Worm (Caenorhabditis elegans) whole organism, late embryonic: ENCODE data around the gene F02E8.4.

Source experiments
- C08G9.2 ChIP-seq: sonication (generic microtip); optimal IDR thresholded peaks from 2 replicates; lab custom pipeline; 2016; ENCODE audit warnings: mild to moderate bottlenecking, missing genetic modification characterization, moderate library complexity, missing compliant biosample characterization
- C38D4.7 ChIP-seq: fragments of 200-800 bp; sonication (Bioruptor generic); optimal IDR thresholded peaks from 2 replicates; lab custom pipeline; 2018; ENCODE audit warnings: mild to moderate bottlenecking, missing genetic modification characterization, moderate library complexity, missing compliant biosample characterization
- F13H6.1 ChIP-seq: sonication (generic microtip); optimal IDR thresholded peaks from 2 replicates; lab custom pipeline; 2016; ENCODE audit warnings: missing genetic modification characterization, missing compliant biosample characterization
- K09A11.1 ChIP-seq: sonication (generic microtip); optimal IDR thresholded peaks from 2 replicates; lab custom pipeline; 2017; ENCODE audit warnings: antibody characterized with exemption, mild to moderate bottlenecking, missing genetic modification characterization, missing compliant biosample characterization; ENCODE audit not compliant: insufficient read depth
- T23F11.4 ChIP-seq: fragments of 200-800 bp; sonication (Bioruptor generic); optimal IDR thresholded peaks from 2 replicates; lab custom pipeline; 2018; ENCODE audit warnings: mild to moderate bottlenecking, missing genetic modification characterization, missing compliant biosample characterization
- ama-1 ChIP-seq: fragments of 150-350 bp; optimal IDR thresholded peaks from 2 replicates; lab custom pipeline; 2014
- ceh-18 ChIP-seq: sonication (generic microtip); optimal IDR thresholded peaks from 2 replicates; lab custom pipeline; 2016; ENCODE audit warnings: missing genetic modification characterization, missing compliant biosample characterization
- ceh-2 ChIP-seq: sonication (generic microtip); optimal IDR thresholded peaks from 2 replicates; lab custom pipeline; 2016; ENCODE audit warnings: missing genotype, missing genetic modification characterization, missing compliant biosample characterization
- ceh-22 ChIP-seq: sonication (generic microtip); optimal IDR thresholded peaks from 2 replicates; lab custom pipeline; 2017; ENCODE audit warnings: missing biosample characterization, missing genetic modification characterization
- ceh-24 ChIP-seq: sonication (generic microtip); optimal IDR thresholded peaks from 2 replicates; lab custom pipeline; 2016; ENCODE audit warnings: mild to moderate bottlenecking, missing genetic modification characterization, missing compliant biosample characterization
- ceh-30 ChIP-seq: fragments of 150-350 bp; optimal IDR thresholded peaks from 2 replicates; lab custom pipeline; 2014; ENCODE audit warnings: missing biosample characterization, missing genetic modification characterization
- ceh-31 ChIP-seq: sonication (generic microtip); optimal IDR thresholded peaks from 2 replicates; lab custom pipeline; 2016; ENCODE audit warnings: missing genetic modification characterization, missing compliant biosample characterization
- ceh-34 ChIP-seq: sonication (generic microtip); optimal IDR thresholded peaks from 2 replicates; lab custom pipeline; 2016; ENCODE audit warnings: mild to moderate bottlenecking, missing genetic modification characterization, missing compliant biosample characterization
- ceh-45 ChIP-seq: fragments of 200-800 bp; sonication (Bioruptor generic); IDR thresholded peaks from 2 replicates; pipeline ENCODE4 v1.3.6; 2022; ENCODE audit warnings: missing genetic modification reagents, missing genetic modification characterization, missing compliant biosample characterization
- ceh-48 ChIP-seq: sonication (generic microtip); optimal IDR thresholded peaks from 2 replicates; lab custom pipeline; 2016; ENCODE audit warnings: missing genetic modification characterization, inconsistent platforms, missing compliant biosample characterization
- ceh-6 ChIP-seq: fragments of 200-800 bp; sonication (Bioruptor generic); optimal IDR thresholded peaks from 2 replicates; lab custom pipeline; 2018; ENCODE audit warnings: mild to moderate bottlenecking, missing genetic modification characterization, missing compliant biosample characterization
- ceh-9 ChIP-seq: sonication (generic microtip); optimal IDR thresholded peaks from 2 replicates; lab custom pipeline; 2016; ENCODE audit warnings: mild to moderate bottlenecking, missing genetic modification characterization, inconsistent platforms, missing compliant biosample characterization
- che-1 ChIP-seq: sonication (generic microtip); optimal IDR thresholded peaks from 2 replicates; lab custom pipeline; 2016; ENCODE audit warnings: mild to moderate bottlenecking, missing genetic modification characterization, missing compliant biosample characterization
- dmd-4 ChIP-seq: sonication (generic microtip); optimal IDR thresholded peaks from 2 replicates; lab custom pipeline; 2016; ENCODE audit warnings: borderline replicate concordance, missing genetic modification characterization, missing compliant biosample characterization
- dve-1 ChIP-seq: sonication (generic microtip); optimal IDR thresholded peaks from 2 replicates; lab custom pipeline; 2017; ENCODE audit warnings: antibody characterized with exemption, mild to moderate bottlenecking, missing genetic modification characterization, missing compliant biosample characterization
- elt-2 ChIP-seq: sonication (generic microtip); optimal IDR thresholded peaks from 2 replicates; lab custom pipeline; 2016; ENCODE audit warnings: missing genetic modification reagents, missing genetic modification characterization, missing compliant biosample characterization
- elt-4 ChIP-seq: sonication (generic microtip); optimal IDR thresholded peaks from 2 replicates; lab custom pipeline; 2016; ENCODE audit warnings: missing genetic modification characterization, missing compliant biosample characterization
- ets-4 ChIP-seq: sonication (generic microtip); optimal IDR thresholded peaks from 2 replicates; lab custom pipeline; 2016; ENCODE audit warnings: missing genetic modification characterization, missing compliant biosample characterization
- eyg-1 ChIP-seq: sonication (generic microtip); optimal IDR thresholded peaks from 2 replicates; lab custom pipeline; 2016; ENCODE audit warnings: missing genotype, missing genetic modification characterization, missing compliant biosample characterization
- fkh-10 ChIP-seq: fragments of 150-350 bp; optimal IDR thresholded peaks from 2 replicates; lab custom pipeline; 2014; ENCODE audit warnings: missing biosample characterization, missing genetic modification reagents, missing genetic modification characterization
- hlh-6 ChIP-seq: sonication (generic microtip); optimal IDR thresholded peaks from 2 replicates; lab custom pipeline; 2016; ENCODE audit warnings: missing genotype, missing genetic modification characterization, missing compliant biosample characterization
- lim-6 ChIP-seq: sonication (generic microtip); optimal IDR thresholded peaks from 2 replicates; lab custom pipeline; 2016; ENCODE audit warnings: missing genetic modification characterization, missing compliant biosample characterization
- nfya-1 ChIP-seq: sonication (generic microtip); optimal IDR thresholded peaks from 2 replicates; lab custom pipeline; 2017; ENCODE audit warnings: missing genetic modification characterization, mild to moderate bottlenecking, missing compliant biosample characterization, antibody characterized with exemption, moderate library complexity
- nhr-11 ChIP-seq: fragments of 150-350 bp; optimal IDR thresholded peaks from 2 replicates; lab custom pipeline; 2014; ENCODE audit warnings: missing biosample characterization, missing genetic modification characterization
- nhr-232 ChIP-seq: sonication (generic microtip); optimal IDR thresholded peaks from 2 replicates; lab custom pipeline; 2016; ENCODE audit warnings: missing genetic modification characterization, missing compliant biosample characterization
- odd-2 ChIP-seq: sonication (generic microtip); optimal IDR thresholded peaks from 2 replicates; lab custom pipeline; 2017; ENCODE audit warnings: antibody characterized with exemption, mild to moderate bottlenecking, missing genetic modification characterization, missing compliant biosample characterization
- pag-3 ChIP-seq: sonication (generic microtip); optimal IDR thresholded peaks from 2 replicates; lab custom pipeline; 2016; ENCODE audit warnings: missing compliant biosample characterization, missing genetic modification characterization, borderline replicate concordance
- pat-9 ChIP-seq: fragments of 200-800 bp; sonication (Bioruptor generic); optimal IDR thresholded peaks from 2 replicates; lab custom pipeline; 2018; ENCODE audit warnings: mild to moderate bottlenecking, missing genetic modification characterization, moderate library complexity, missing compliant biosample characterization
- pha-2 ChIP-seq: sonication (generic microtip); optimal IDR thresholded peaks from 2 replicates; lab custom pipeline; 2017; ENCODE audit warnings: mild to moderate bottlenecking, missing genetic modification characterization, missing compliant biosample characterization
- pha-4 ChIP-seq: fragments of 150-350 bp; optimal IDR thresholded peaks from 2 replicates; lab custom pipeline; 2018; ENCODE audit warnings: missing biosample characterization, missing genetic modification reagents, missing genetic modification characterization
- pqm-1 ChIP-seq: sonication (generic microtip); optimal IDR thresholded peaks from 2 replicates; lab custom pipeline; 2016; ENCODE audit warnings: missing genetic modification characterization, missing compliant biosample characterization
- ref-2 ChIP-seq: sonication (generic microtip); optimal IDR thresholded peaks from 2 replicates; lab custom pipeline; 2016; ENCODE audit warnings: missing genetic modification characterization, missing compliant biosample characterization
- rnt-1 ChIP-seq: sonication (generic microtip); optimal IDR thresholded peaks from 2 replicates; lab custom pipeline; 2016; ENCODE audit warnings: missing genetic modification characterization, missing compliant biosample characterization
- sox-2 ChIP-seq: fragments of 200-800 bp; sonication (Bioruptor generic); IDR thresholded peaks from 2 replicates; pipeline ENCODE4 v1.3.6; 2022; ENCODE audit warnings: missing genetic modification reagents, missing genetic modification characterization, missing compliant biosample characterization
- sox-4 ChIP-seq: sonication (generic microtip); optimal IDR thresholded peaks from 2 replicates; lab custom pipeline; 2017; ENCODE audit warnings: mild to moderate bottlenecking, missing genetic modification characterization, inconsistent platforms, missing compliant biosample characterization
- tbx-2 ChIP-seq: sonication (generic microtip); optimal IDR thresholded peaks from 2 replicates; lab custom pipeline; 2016; ENCODE audit warnings: missing genetic modification characterization, missing compliant biosample characterization
- tbx-7 ChIP-seq: sonication (generic microtip); optimal IDR thresholded peaks from 2 replicates; lab custom pipeline; 2016; ENCODE audit warnings: missing genotype, missing genetic modification characterization, missing compliant biosample characterization
- ttx-3 ChIP-seq: sonication (generic microtip); optimal IDR thresholded peaks from 2 replicates; lab custom pipeline; 2016; ENCODE audit warnings: missing genetic modification reagents, missing genetic modification characterization, missing compliant biosample characterization
- unc-42 ChIP-seq: sonication (generic microtip); optimal IDR thresholded peaks from 2 replicates; lab custom pipeline; 2016; ENCODE audit warnings: missing genotype, missing genetic modification characterization, missing compliant biosample characterization
- unc-86 ChIP-seq: sonication (generic microtip); optimal IDR thresholded peaks from 2 replicates; lab custom pipeline; 2016; ENCODE audit warnings: missing genetic modification characterization, missing compliant biosample characterization
- zip-5 ChIP-seq: sonication (generic microtip); optimal IDR thresholded peaks from 2 replicates; lab custom pipeline; 2016; ENCODE audit warnings: missing genetic modification characterization, missing compliant biosample characterization

The F02E8.4 gene

DNA sequence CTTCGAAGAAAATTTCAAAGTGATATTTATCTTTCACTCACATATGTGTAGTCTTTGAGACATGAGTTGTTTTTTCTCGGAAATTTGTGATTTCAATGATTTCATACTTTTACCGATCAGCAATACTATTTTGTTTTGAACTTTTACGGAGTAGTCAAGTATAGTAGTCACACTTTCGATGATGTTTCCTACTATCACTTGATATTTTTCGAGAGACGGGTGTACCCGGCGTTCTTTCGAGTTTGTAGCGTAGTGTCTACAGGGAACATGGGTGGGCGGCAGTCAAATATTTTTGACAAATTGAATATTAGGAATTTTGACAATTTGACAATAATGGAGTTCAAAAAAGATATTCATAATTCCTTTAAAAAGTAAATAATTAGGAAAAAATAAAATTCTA is 15.1 kb upstream of the F02E8.4 start:
- TF ChIP-seq nhr-232 (tag; lab: Kevin White, UChicago) (no peak), tbx-7 (tag; lab: Kevin White, UChicago) (no peak), ceh-2 (tag; lab: Kevin White, UChicago) (no peak), elt-4 (no peak), ceh-45 (no peak), pat-9 (no peak), ttx-3 (tag; lab: Kevin White, UChicago) (no peak), elt-2 (tag; lab: Kevin White, UChicago) (no peak), dmd-4 (tag; lab: Kevin White, UChicago) (no peak), sox-2 (GFP tag; lab: Robert Waterston, UW) (no peak), eyg-1 (tag; lab: Kevin White, UChicago) (no peak), sox-4 (tag; lab: Kevin White, UChicago) (no peak), pqm-1 (tag; lab: Kevin White, UChicago) (no peak)
- TF ChIP-seq, all 69 proteins: peak for 0

DNA sequence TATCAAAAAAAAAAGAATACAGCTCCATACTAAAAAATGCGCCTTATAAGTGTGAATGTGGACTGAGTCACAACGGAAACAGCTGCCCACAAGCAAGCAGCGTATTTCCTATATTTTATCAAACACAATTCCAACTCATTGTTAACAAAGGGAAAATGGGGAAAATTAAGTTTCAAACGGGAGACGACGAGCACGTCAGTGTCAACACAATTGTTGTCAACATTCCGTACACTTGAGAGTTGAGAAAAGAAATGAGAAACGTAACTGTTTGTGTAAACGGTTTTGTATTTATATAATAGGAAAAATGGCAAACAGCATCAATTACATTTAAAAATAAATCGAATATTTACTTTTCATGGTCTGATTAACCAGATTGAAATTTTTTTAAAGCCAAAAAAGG is 14.3 kb upstream of the F02E8.4 start:
- no peak for TF ChIP-seq nfya-1 (tag; lab: Kevin White, UChicago)
- TF ChIP-seq unc-86 (tag; lab: Kevin White, UChicago), result no peak
- no peak for TF ChIP-seq C38D4.7 (GFP tag; lab: Kevin White, UChicago)
- no peak for TF ChIP-seq ceh-31 (tag; lab: Kevin White, UChicago)
- no peak for TF ChIP-seq C08G9.2 (tag; lab: Kevin White, UChicago)
- TF ChIP-seq T23F11.4, result no peak
- no peak for TF ChIP-seq hlh-6 (tag; lab: Kevin White, UChicago)
- TF ChIP-seq F13H6.1, result no peak
- TF ChIP-seq ets-4 (tag; lab: Kevin White, UChicago), result no peak
- no peak for TF ChIP-seq rnt-1 (tag; lab: Kevin White, UChicago)
- no peak for TF ChIP-seq tbx-2 (tag; lab: Kevin White, UChicago)
- no peak for TF ChIP-seq fkh-10 (GFP tag; lab: Kevin White, UChicago)

ce11 chrX:4440641-4441040 is 13.3 kb upstream of the F02E8.4 start, which contains the start of gene F15A8.1:
TSS of gene F15A8.1 (plus strand) at chrX:4440941.
- TF ChIP-seq C38D4.7 (GFP tag; lab: Kevin White, UChicago) (no peak), pqm-1 (tag; lab: Kevin White, UChicago) (no peak), pha-4 (tag; lab: Kevin White, UChicago) (no peak), eyg-1 (tag; lab: Kevin White, UChicago) (no peak), pag-3 (no peak), lim-6 (no peak), ceh-18 (tag; lab: Kevin White, UChicago) (no peak), ceh-34 (no peak), elt-4 (no peak), ref-2 (tag; lab: Kevin White, UChicago) (no peak), ceh-2 (tag; lab: Kevin White, UChicago) (no peak)
- TF ChIP-seq, all 69 proteins: peak for 0

DNA sequence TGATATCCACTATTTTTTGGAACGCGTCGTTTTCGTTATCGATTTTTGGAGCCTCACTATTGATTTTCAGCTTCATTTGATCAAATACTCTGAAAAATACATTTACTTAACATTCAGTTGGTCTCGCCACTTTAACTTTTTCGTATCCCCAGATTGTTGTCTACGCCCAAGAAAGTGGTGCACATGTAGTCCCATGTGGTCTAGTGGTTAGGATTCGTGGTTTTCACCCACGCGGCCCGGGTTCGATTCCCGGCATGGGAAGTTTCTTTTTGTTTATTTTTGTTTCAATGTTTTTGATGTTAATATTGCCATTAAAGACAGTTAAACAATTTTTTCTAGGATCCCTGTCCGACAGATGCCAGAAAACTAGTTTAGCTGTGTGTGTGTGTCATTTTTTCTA is 9.8 kb upstream of the F02E8.4 start:
- TF ChIP-seq unc-42 (no peak), ceh-22 (tag; lab: Kevin White, UChicago) (no peak), ceh-24 (tag; lab: Kevin White, UChicago) (no peak), ama-1 (lab: Kevin White, UChicago) (no peak), fkh-10 (GFP tag; lab: Kevin White, UChicago) (no peak), lim-6 (no peak), ceh-6 (GFP tag; lab: Kevin White, UChicago) (peak; percentile 72), che-1 (peak; percentile 55), hlh-6 (tag; lab: Kevin White, UChicago) (peak; percentile 91), pha-2 (tag; lab: Kevin White, UChicago) (no peak), sox-2 (GFP tag; lab: Robert Waterston, UW) (peak; percentile 81), ceh-30 (no peak), ttx-3 (tag; lab: Kevin White, UChicago) (peak; percentile 53), odd-2 (no peak), tbx-2 (tag; lab: Kevin White, UChicago) (no peak), K09A11.1 (peak; percentile 57), nhr-11 (no peak), ceh-48 (tag; lab: Kevin White, UChicago) (peak; percentile 51), ceh-45 (peak; percentile 62), elt-2 (tag; lab: Kevin White, UChicago) (peak; percentile 61), ceh-34 (peak; percentile 44), ref-2 (tag; lab: Kevin White, UChicago) (peak; percentile 58), eyg-1 (tag; lab: Kevin White, UChicago) (no peak), zip-5 (tag; lab: Kevin White, UChicago) (no peak), ceh-9 (tag; lab: Kevin White, UChicago) (no peak), C08G9.2 (tag; lab: Kevin White, UChicago) (peak; percentile 68), ceh-18 (tag; lab: Kevin White, UChicago) (no peak), dve-1 (tag; lab: Kevin White, UChicago) (peak; percentile 28)
